Worm (Caenorhabditis elegans): Measurements from ENCODE around the gene mps-1.

The mps-1 gene

DNA sequence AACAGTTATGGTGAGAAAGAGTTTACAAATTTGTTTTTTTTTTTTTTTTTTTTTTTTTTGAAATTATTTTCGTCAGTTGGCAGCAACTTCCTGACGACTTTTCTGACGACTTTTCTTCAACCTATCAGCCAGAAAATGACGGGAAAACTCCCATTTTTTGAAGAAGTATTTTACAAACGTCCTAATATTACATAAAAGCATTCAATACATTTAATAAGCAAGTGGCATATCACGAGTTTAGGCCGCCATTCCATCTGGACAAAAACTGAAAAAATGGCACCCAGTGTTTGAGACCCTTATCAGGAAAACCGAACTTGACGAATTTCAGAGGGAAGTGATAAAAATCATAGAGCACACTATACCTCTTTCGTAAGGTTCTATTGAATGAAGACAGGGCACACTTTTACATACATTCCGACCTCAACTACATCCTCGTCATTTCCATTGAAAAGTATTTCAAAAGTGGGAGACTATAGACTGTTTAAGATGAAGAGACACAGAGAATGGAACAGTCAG is 40.6 kb upstream of the mps-1 start:
- TF ChIP-seq tbp1 (GFP tag; optimal IDR thresholded peaks at IDR 0.05), result no peak
- TF ChIP-seq nfya-1 (tag; optimal IDR thresholded peaks at IDR 0.05; ENCODE audit: borderline replicate concordance, insufficient read depth), result no peak
- TF ChIP-seq nhr-120 (GFP tag; IDR thresholded peaks at IDR 0.05), result no peak
- no peak for TF ChIP-seq F37B4.10 (GFP tag; IDR thresholded peaks at IDR 0.05)
- no peak for TF ChIP-seq egrh-3 (GFP tag; IDR thresholded peaks at IDR 0.05)
- TF ChIP-seq cebp-1 (GFP tag; IDR thresholded peaks at IDR 0.05), result no peak
- TF ChIP-seq cebp-1 (tag; optimal IDR thresholded peaks at IDR 0.05), result peak; percentile 25
- peak; percentile 62 for TF ChIP-seq nhr-80 (tag; optimal IDR thresholded peaks at IDR 0.05)
- TF ChIP-seq attf-3 (GFP tag; conservative IDR thresholded peaks at IDR 0.05), result no peak
- TF ChIP-seq ztf-6 (GFP tag; IDR thresholded peaks at IDR 0.05), result no peak
- no peak for TF ChIP-seq atf-7 (tag; optimal IDR thresholded peaks at IDR 0.05)

DNA sequence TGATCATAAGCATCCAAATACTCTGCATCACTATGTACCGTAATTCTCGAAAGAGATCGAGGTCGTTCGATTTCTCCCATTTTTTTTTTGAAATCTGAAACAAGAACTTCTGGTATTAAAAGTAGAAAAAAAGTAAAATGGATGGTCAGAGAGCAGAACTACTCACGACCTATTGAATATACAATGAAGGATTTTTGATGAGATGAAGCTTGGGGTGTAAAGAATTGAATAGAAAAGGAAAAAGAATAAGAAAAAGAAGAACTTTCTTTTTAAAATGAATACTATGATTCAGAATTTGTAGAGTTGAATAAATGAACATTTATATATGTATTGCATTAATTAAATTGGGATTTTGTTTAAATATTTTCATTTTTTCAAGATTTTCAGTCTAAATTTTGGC is 39.7 kb upstream of the mps-1 start, which contains the start of gene ttc-39B:
ttc-39B (minus strand) TSS at position 101 of the 400 bp plus-strand sequence.
- TF ChIP-seq ets-4 (GFP tag; optimal IDR thresholded peaks at IDR 0.05) (no peak), madf-6 (GFP tag; IDR thresholded peaks at IDR 0.05) (no peak), F49E8.2 (tag; optimal IDR thresholded peaks at IDR 0.05; ENCODE audit: insufficient read depth) (no peak), hsf-1 (GFP tag; IDR thresholded peaks at IDR 0.05) (no peak), tbp1 (GFP tag; optimal IDR thresholded peaks at IDR 0.05) (no peak), lsl-1 (GFP tag; optimal IDR thresholded peaks at IDR 0.05) (no peak), ceh-91 (GFP tag; IDR thresholded peaks at IDR 0.05) (no peak), madf-10 (tag; optimal IDR thresholded peaks at IDR 0.05) (no peak), ceh-40 (GFP tag; IDR thresholded peaks at IDR 0.05) (no peak), rpc-1 (optimal IDR thresholded peaks at IDR 0.05) (no peak), rpc-1 (tag; optimal IDR thresholded peaks at IDR 0.05) (no peak), F22D6.2 (tag; optimal IDR thresholded peaks at IDR 0.05) (no peak), ztf-18 (tag; optimal IDR thresholded peaks at IDR 0.05) (no peak), let-526 (GFP tag; IDR thresholded peaks at IDR 0.05) (no peak), Y79H2A.3 (GFP tag; conservative IDR thresholded peaks at IDR 0.05) (no peak), fkh-3 (tag; optimal IDR thresholded peaks at IDR 0.05) (no peak)

DNA sequence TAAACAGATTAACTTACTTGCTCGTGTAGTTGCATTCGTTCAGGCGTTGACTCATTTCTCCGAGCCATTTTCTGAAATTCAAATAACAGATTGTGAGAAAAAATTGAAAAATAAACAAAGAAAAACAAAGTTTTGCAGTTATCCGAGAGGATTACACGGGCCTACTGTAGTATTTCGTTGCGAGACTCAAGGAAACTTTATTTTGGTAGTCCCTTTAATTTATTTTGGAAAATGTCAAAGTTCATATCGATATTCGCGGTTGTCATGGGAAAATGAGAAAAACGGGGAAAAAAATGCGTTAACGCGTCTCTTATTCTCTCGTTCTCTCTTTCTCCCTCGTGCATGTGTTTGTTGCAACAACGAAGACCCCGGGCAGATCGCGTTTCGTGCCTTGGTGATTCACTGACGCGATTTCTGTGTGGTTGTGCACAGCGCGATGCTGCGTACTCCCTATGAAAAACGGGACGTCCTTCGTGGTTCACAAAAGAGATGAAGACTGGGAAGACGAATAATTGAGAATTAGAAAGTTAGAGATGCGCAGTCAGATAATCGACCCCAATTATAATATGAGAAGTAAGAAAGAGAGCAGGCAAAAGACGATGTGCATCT is 37.2 kb upstream of the mps-1 start, which contains the start of gene set-4:
set-4 (minus strand) TSS at position 120 of the 609 bp plus-strand sequence.
- TF ChIP-seq let-526 (GFP tag; IDR thresholded peaks at IDR 0.05) (0 out of 2 replicates have a peak, but pooled peaks have one; percentile 51), unc-130 (GFP tag; optimal IDR thresholded peaks at IDR 0.05) (peak; percentile 2), hlh-12 (tag; optimal IDR thresholded peaks at IDR 0.05) (no peak), mes-4 (tag; optimal IDR thresholded peaks at IDR 0.05) (no peak), zfh-2 (GFP tag; conservative IDR thresholded peaks at IDR 0.05) (peak; percentile 96), snpc-3.4 (tag; optimal IDR thresholded peaks at IDR 0.05) (no peak), ztf-6 (GFP tag; IDR thresholded peaks at IDR 0.05) (no peak), egl-18 (GFP tag; IDR thresholded peaks at IDR 0.05) (peak; percentile 55; the same call in 1 of the 2 replicates), hmg-20 (GFP tag; IDR thresholded peaks at IDR 0.05) (peak; percentile 79), lir-1 (GFP tag; conservative IDR thresholded peaks at IDR 0.05) (peak; percentile 60; the same call in 1 of the 2 replicates), Y53F4B.3 (GFP tag; IDR thresholded peaks at IDR 0.05) (no peak), ets-4 (GFP tag; optimal IDR thresholded peaks at IDR 0.05) (peak; percentile 75), lin-40 (tag; optimal IDR thresholded peaks at IDR 0.05) (peak; percentile 92), chd-7 (tag; optimal IDR thresholded peaks at IDR 0.05) (peak; percentile 73), xnd-1 (tag; optimal IDR thresholded peaks at IDR 0.05) (peak; percentile 62), somi-1 (GFP tag; optimal IDR thresholded peaks at IDR 0.05) (peak; percentile 56), K12H6.12 (tag; optimal IDR thresholded peaks at IDR 0.05) (peak; percentile 87), hlh-26 (GFP tag; conservative IDR thresholded peaks at IDR 0.05) (no peak), Y79H2A.3 (GFP tag; conservative IDR thresholded peaks at IDR 0.05) (no peak), ekl-4 (GFP tag; IDR thresholded peaks at IDR 0.05) (peak; percentile 84), rec-8 (tag; optimal IDR thresholded peaks at IDR 0.05) (no peak), F37B4.10 (GFP tag; IDR thresholded peaks at IDR 0.05) (no peak), efl-1 (GFP tag; optimal IDR thresholded peaks at IDR 0.05) (peak; percentile 58), madf-3 (GFP tag; IDR thresholded peaks at IDR 0.05) (0 out of 2 replicates have a peak, but pooled peaks have one; percentile 58), C17E4.6 (GFP tag; IDR thresholded peaks at IDR 0.05) (peak; percentile 42; the same call in 1 of the 2 replicates)

Data from whole organism, young adult.